Worm (Caenorhabditis elegans) whole organism, L3 larva: ENCODE data around the gene atgl-1.

Experiments used
- ceh-16 ChIP-seq: sonication (generic microtip); optimal IDR thresholded peaks from 2 replicates; lab custom pipeline; 2017; ENCODE audit warnings: missing biosample characterization, missing genetic modification characterization
- egl-27 ChIP-seq: sonication (generic microtip); optimal IDR thresholded peaks from 4 replicates; lab custom pipeline; 2017; ENCODE audit warnings: missing biosample characterization, missing genetic modification reagents, missing genetic modification characterization
- nhr-23 ChIP-seq: fragments of 150-350 bp; optimal IDR thresholded peaks from 2 replicates; lab custom pipeline; 2014; ENCODE audit warnings: missing biosample characterization, missing genetic modification reagents, missing genetic modification characterization

ce11 chrIII:6395706-6396232 lies 23.5 kb downstream of the atgl-1 start, which contains the start of gene oatr-1:
- TF ChIP-seq nhr-23 (tag; lab: Kevin White, UChicago): no peak
- no peak for TF ChIP-seq egl-27 (tag; lab: Kevin White, UChicago)
- TF ChIP-seq ceh-16 (tag; lab: Kevin White, UChicago): no peak
